Fruit fly (Drosophila melanogaster): ENCODE measurements around the gene Ino80.

The Ino80 gene

dm6 chr3R:19398467-19398866 is 4.5 kb downstream of the Ino80 start, which contains the start of gene CG31244:
TSS of gene CG31244 (minus strand) at chr3R:19398567.
- TF ChIP-seq Hr78 (GFP tag; optimal IDR thresholded peaks at IDR 0.05) (no peak), jim (GFP tag; optimal IDR thresholded peaks at IDR 0.05) (no peak), OdsH (GFP tag; optimal IDR thresholded peaks at IDR 0.05) (no peak), Dfd (GFP tag; optimal IDR thresholded peaks at IDR 0.05) (no peak), dsf (GFP tag; optimal IDR thresholded peaks at IDR 0.05; ENCODE audit: borderline replicate concordance) (no peak), Hnf4 (GFP tag; optimal IDR thresholded peaks at IDR 0.05) (no peak), h (GFP tag; optimal IDR thresholded peaks at IDR 0.05) (no peak), sv (GFP tag; optimal IDR thresholded peaks at IDR 0.05) (no peak), dmrt93B (GFP tag; optimal IDR thresholded peaks at IDR 0.05) (no peak), Dif (GFP tag; optimal IDR thresholded peaks at IDR 0.05; ENCODE audit: partially characterized antibody) (no peak), woc (GFP tag; optimal IDR thresholded peaks at IDR 0.05) (no peak)

dm6 chr3R:19393060-19393459 is 9.9 kb downstream of the Ino80 start, which contains the start of gene CG3739:
TSS of gene CG3739 (plus strand) at chr3R:19393360.
- TF ChIP-seq CG9705 (GFP tag; optimal IDR thresholded peaks at IDR 0.05) (no peak), tai (GFP tag; optimal IDR thresholded peaks at IDR 0.05) (no peak), Sp1 (GFP tag; optimal IDR thresholded peaks at IDR 0.05) (no peak)

- no peak for TF ChIP-seq br (GFP tag; optimal IDR thresholded peaks at IDR 0.05)
- TF ChIP-seq Dfd (GFP tag; optimal IDR thresholded peaks at IDR 0.05) = no peak
- no peak for TF ChIP-seq dl (GFP tag; optimal IDR thresholded peaks at IDR 0.05; ENCODE audit: insufficient read depth in 1 of 2, partially characterized antibody in 2 of 2)
- no peak for TF ChIP-seq Hnf4 (GFP tag; optimal IDR thresholded peaks at IDR 0.05)
- TF ChIP-seq CrebA (GFP tag; optimal IDR thresholded peaks at IDR 0.05; ENCODE audit: borderline replicate concordance) = no peak
- TF ChIP-seq Mio (GFP tag; optimal IDR thresholded peaks at IDR 0.05) = no peak
- TF ChIP-seq Rel (GFP tag; optimal IDR thresholded peaks at IDR 0.05) = no peak
- no peak for TF ChIP-seq Rel (tag; optimal IDR thresholded peaks at IDR 0.05)
- TF ChIP-seq GATAd (GFP tag; optimal IDR thresholded peaks at IDR 0.05) = no peak
- no peak for TF ChIP-seq woc (GFP tag; optimal IDR thresholded peaks at IDR 0.05)
- TF ChIP-seq psq (GFP tag; optimal IDR thresholded peaks at IDR 0.05) = no peak
- TF ChIP-seq Hr78 (GFP tag; optimal IDR thresholded peaks at IDR 0.05) = no peak
These were observed 13.0 kb downstream of the Ino80 start, which contains the start of gene CG18493 for dm6 chr3R:19389919-19390318. TSS of gene CG18493 (plus strand) at chr3R:19390270.

- no peak for TF ChIP-seq ey (GFP tag; optimal IDR thresholded peaks at IDR 0.05)
- peak; percentile 21 for TF ChIP-seq fru (GFP tag; optimal IDR thresholded peaks at IDR 0.05)
These were observed 15.3 kb downstream of the Ino80 start, which contains the start of gene CG3734 for dm6 chr3R:19387608-19388007. TSS of gene CG3734 (plus strand) at chr3R:19387861.

dm6 chr3R:19383298-19383697 is 19.7 kb downstream of the Ino80 start:
- TF ChIP-seq GATAd (GFP tag; optimal IDR thresholded peaks at IDR 0.05) = no peak
- no peak for TF ChIP-seq Jra (GFP tag; optimal IDR thresholded peaks at IDR 0.05)
- TF ChIP-seq Myc (optimal IDR thresholded peaks at IDR 0.05) = no peak
- no peak for TF ChIP-seq Dfd (GFP tag; optimal IDR thresholded peaks at IDR 0.05)
- no peak for TF ChIP-seq foxo (GFP tag; optimal IDR thresholded peaks at IDR 0.05)
- TF ChIP-seq Rel (GFP tag; optimal IDR thresholded peaks at IDR 0.05) = no peak
- TF ChIP-seq Rel (tag; optimal IDR thresholded peaks at IDR 0.05) = no peak
- TF ChIP-seq OdsH (GFP tag; optimal IDR thresholded peaks at IDR 0.05) = no peak
- TF ChIP-seq br (GFP tag; optimal IDR thresholded peaks at IDR 0.05) = no peak
- no peak for TF ChIP-seq woc (GFP tag; optimal IDR thresholded peaks at IDR 0.05)
- no peak for TF ChIP-seq usp (GFP tag; optimal IDR thresholded peaks at IDR 0.05)
- TF ChIP-seq HLH106 (tag; optimal IDR thresholded peaks at IDR 0.05) = no peak
- no peak for TF ChIP-seq Dif (GFP tag; optimal IDR thresholded peaks at IDR 0.05; ENCODE audit: partially characterized antibody)
- TF ChIP-seq N (GFP tag; optimal IDR thresholded peaks at IDR 0.05) = no peak
- no peak for TF ChIP-seq dmrt93B (GFP tag; optimal IDR thresholded peaks at IDR 0.05)
- no peak for TF ChIP-seq CG9705 (GFP tag; optimal IDR thresholded peaks at IDR 0.05)
- TF ChIP-seq lola (GFP tag; optimal IDR thresholded peaks at IDR 0.05) = no peak
- no peak for TF ChIP-seq brk (GFP tag; optimal IDR thresholded peaks at IDR 0.05)
